Worm (Caenorhabditis elegans) whole organism, late embryonic: ENCODE measurements around the gene F22B3.7.

ENCODE experiments used
- ceh-14 ChIP-seq: sonication (generic microtip); optimal IDR thresholded peaks from 2 replicates; lab custom pipeline; 2016; ENCODE audit warnings: missing genotype, missing genetic modification characterization, missing compliant biosample characterization
- dmd-4 ChIP-seq: sonication (generic microtip); optimal IDR thresholded peaks from 2 replicates; lab custom pipeline; 2016; ENCODE audit warnings: borderline replicate concordance, missing genetic modification characterization, missing compliant biosample characterization

DNA sequence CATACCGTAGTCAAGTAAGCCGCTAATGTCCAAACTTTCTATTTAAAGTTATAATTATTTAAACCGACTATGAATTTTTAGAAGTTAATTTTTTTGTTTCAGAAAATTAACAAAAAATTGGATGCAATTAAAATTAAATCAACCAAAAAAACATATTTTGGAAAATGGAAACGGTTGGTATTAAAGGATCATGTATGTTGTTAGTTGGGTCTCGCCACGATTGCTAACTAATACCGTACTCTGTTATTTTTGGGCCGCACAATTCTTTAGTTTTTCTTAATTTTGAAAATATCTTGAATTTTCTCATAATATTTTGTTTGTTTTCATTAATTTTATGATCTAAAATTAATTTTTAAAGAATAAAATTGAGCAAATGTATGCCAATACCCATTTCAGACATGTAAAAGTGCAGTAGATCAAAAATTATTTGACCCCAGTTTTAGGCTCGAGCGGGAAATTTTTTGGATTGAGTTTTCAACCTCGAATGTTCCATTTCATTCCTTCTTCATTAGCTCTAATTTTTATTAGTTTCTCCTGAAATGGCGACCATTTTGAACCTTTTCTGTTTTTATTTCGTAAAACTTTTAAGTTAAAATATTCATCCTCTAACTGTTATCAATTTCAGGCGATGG lies 49.1 kb downstream of the F22B3.7 start, which contains the start of gene cbd-1:
- no peak for TF ChIP-seq ceh-14 (tag; lab: Kevin White, UChicago)
- TF ChIP-seq dmd-4 = no peak
